Worm (Caenorhabditis elegans) whole organism, L4/young adult: ENCODE results near the gene jmjd-3.3.

Source experiments
- W03F9.2 ChIP-seq: fragments of 150-350 bp; optimal IDR thresholded peaks from 2 replicates; lab custom pipeline; 2014; ENCODE audit warnings: missing biosample characterization, missing genetic modification characterization
- dao-5 ChIP-seq: sonication (generic microtip); optimal IDR thresholded peaks from 2 replicates; lab custom pipeline; 2016; ENCODE audit warnings: missing genotype, missing genetic modification characterization, moderate library complexity, missing compliant biosample characterization
- him-1 ChIP-seq: sonication (generic microtip); optimal IDR thresholded peaks from 2 replicates; lab custom pipeline; 2016; ENCODE audit warnings: missing genotype, missing genetic modification reagents, missing genetic modification characterization, missing compliant biosample characterization

DNA sequence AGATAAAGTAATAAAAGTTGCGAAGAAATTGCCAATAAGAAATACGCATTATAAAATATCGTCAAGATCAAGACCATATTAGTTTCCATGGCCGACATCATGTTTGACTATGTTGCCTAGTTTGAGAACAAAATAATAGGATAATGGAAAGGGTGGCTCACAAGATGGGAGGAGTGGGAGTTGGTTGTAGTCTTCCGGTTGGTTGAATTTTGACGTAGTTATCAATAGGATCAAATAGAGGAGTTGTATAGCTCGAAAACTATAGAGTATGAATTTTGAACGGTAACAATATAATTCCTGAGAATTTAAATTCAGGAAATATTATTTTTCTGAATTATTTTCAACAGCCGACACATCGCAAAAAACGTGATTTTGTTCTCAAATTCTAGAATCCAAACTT, 45.5 kb downstream of the jmjd-3.3 start, which contains the start of gene srd-50:
- TF ChIP-seq him-1 (tag; lab: Kevin White, UChicago): no peak
- no peak for TF ChIP-seq W03F9.2 (tag; lab: Kevin White, UChicago)
- no peak for TF ChIP-seq dao-5 (tag; lab: Kevin White, UChicago)
